Fruit fly (Drosophila melanogaster): ENCODE measurements around the gene GILT1.

The GILT1 gene

dm6 chr3R:13401722-13402296 is at the start of gene GILT1:
TSS of gene GILT1 (minus strand) at chr3R:13401862.
- TF ChIP-seq Med (GFP tag) (peak; percentile 59), sim (GFP tag; IDR thresholded peaks at IDR 0.05) (0 out of 2 replicates have a peak, but pooled peaks have one; percentile 15), phol (tag; optimal IDR thresholded peaks at IDR 0.05) (peak; percentile 12), pzg (GFP tag; optimal IDR thresholded peaks at IDR 0.05) (peak; percentile 0), Rfx (GFP tag; IDR thresholded peaks at IDR 0.05) (no peak), chm (GFP tag; IDR thresholded peaks at IDR 0.05) (peak; percentile 52; the same call in 1 of the 2 replicates), CG18011 (GFP tag; optimal IDR thresholded peaks at IDR 0.05) (peak; percentile 96), CG34422 (GFP tag; IDR thresholded peaks at IDR 0.05) (0 out of 3 replicates have a peak, but pooled peaks have one; percentile 35), lov (optimal IDR thresholded peaks at IDR 0.05) (no peak), lov (GFP tag; IDR thresholded peaks at IDR 0.05) (0 out of 3 replicates have a peak, but pooled peaks have one; percentile 35), Stat92E (GFP tag; optimal IDR thresholded peaks at IDR 0.05) (peak in 1 of 3 experiments; percentile 50), ind (GFP tag; optimal IDR thresholded peaks at IDR 0.05) (no peak), kni (GFP tag; optimal IDR thresholded peaks at IDR 0.05) (peak; percentile 0), pan (optimal IDR thresholded peaks at IDR 0.05) (no peak), pan (GFP tag; optimal IDR thresholded peaks at IDR 0.05 in 1 of 2, IDR thresholded peaks at IDR 0.05 in 1 of 2) (no peak), her (GFP tag; optimal IDR thresholded peaks at IDR 0.05) (no peak), Blimp-1 (GFP tag; optimal IDR thresholded peaks at IDR 0.05) (no peak), CG14710 (tag; optimal IDR thresholded peaks at IDR 0.05) (no peak), CG17328 (GFP tag; IDR thresholded peaks at IDR 0.05) (0 out of 2 replicates have a peak, but pooled peaks have one; percentile 13), gfzf (GFP tag; optimal IDR thresholded peaks at IDR 0.05) (peak; percentile 49), kay (GFP tag; optimal IDR thresholded peaks at IDR 0.05) (peak; percentile 10), oc (tag; optimal IDR thresholded peaks at IDR 0.05) (peak; percentile 5), E2f2 (GFP tag; IDR thresholded peaks at IDR 0.05) (peak; percentile 6; the same call in 1 of the 2 replicates), ci (GFP tag; IDR thresholded peaks at IDR 0.05) (peak; percentile 26; the same call in 1 of the 3 replicates), unc-4 (GFP tag; IDR thresholded peaks at IDR 0.05; ENCODE audit: partially characterized antibody) (0 out of 2 replicates have a peak, but pooled peaks have one; percentile 16), CG8089 (GFP tag; optimal IDR thresholded peaks at IDR 0.05) (no peak), Dll (GFP tag; IDR thresholded peaks at IDR 0.05; ENCODE audit: partially characterized antibody) (peak; percentile 28; the same call in 1 of the 4 replicates), Deaf1 (tag; optimal IDR thresholded peaks at IDR 0.05) (peak; percentile 13), Poxn (GFP tag; IDR thresholded peaks at IDR 0.05) (no peak), chinmo (GFP tag; IDR thresholded peaks at IDR 0.05; ENCODE audit: partially characterized antibody) (0 out of 4 replicates have a peak, but pooled peaks have one; percentile 62), Jarid2 (GFP tag; optimal IDR thresholded peaks at IDR 0.05) (peak; percentile 65), Trl (optimal IDR thresholded peaks at IDR 0.05) (peak; percentile 16 to 34), Trl (GFP tag; optimal IDR thresholded peaks at IDR 0.05) (no peak), gro (GFP tag; optimal IDR thresholded peaks at IDR 0.05) (no peak), cato (GFP tag; optimal IDR thresholded peaks at IDR 0.05; ENCODE audit: borderline replicate concordance) (no peak), CG2678 (tag; optimal IDR thresholded peaks at IDR 0.05) (peak; percentile 7), Pdp1 (GFP tag; optimal IDR thresholded peaks at IDR 0.05) (peak in 1 of 2 experiments; percentile 31), Awh (GFP tag; IDR thresholded peaks at IDR 0.05) (no peak), stwl (tag; optimal IDR thresholded peaks at IDR 0.05) (peak; percentile 6), Neu2 (GFP tag; optimal IDR thresholded peaks at IDR 0.05; ENCODE audit: borderline replicate concordance) (no peak), bowl (GFP tag; IDR thresholded peaks at IDR 0.05) (no peak), sens (GFP tag) (peak; percentile 63), CG3163 (GFP tag; optimal IDR thresholded peaks at IDR 0.05) (peak; percentile 91), Xrp1 (GFP tag; IDR thresholded peaks at IDR 0.05) (0 out of 2 replicates have a peak, but pooled peaks have one; percentile 9), CG12659 (GFP tag; optimal IDR thresholded peaks at IDR 0.05) (peak; percentile 18)
